Worm (Caenorhabditis elegans): ENCODE data around the gene K09E9.4.
A peak's percentile ranks its signal among the peaks of the same experiment; 100 is the strongest.

K09E9.4 gene

ce11 chrX:15607498-15608019 is 22.7 kb downstream of the K09E9.4 start, which contains the start of gene nipi-3:
TSS of gene nipi-3 (plus strand) at chrX:15607969.
- TF ChIP-seq ceh-27 (GFP tag; optimal IDR thresholded peaks at IDR 0.05) (peak; percentile 86), B0261.1 (tag; optimal IDR thresholded peaks at IDR 0.05) (no peak), egl-44 (GFP tag; IDR thresholded peaks at IDR 0.05) (peak; percentile 81), lsl-1 (GFP tag; optimal IDR thresholded peaks at IDR 0.05) (no peak), rpc-1 (optimal IDR thresholded peaks at IDR 0.05) (no peak), rpc-1 (tag; optimal IDR thresholded peaks at IDR 0.05) (no peak), Y67H2A.10 (GFP tag; conservative IDR thresholded peaks at IDR 0.05) (0 out of 2 replicates have a peak, but pooled peaks have one; percentile 17), F23B12.7 (tag; optimal IDR thresholded peaks at IDR 0.05; ENCODE audit: insufficient read depth) (peak; percentile 78), F49E8.2 (tag; optimal IDR thresholded peaks at IDR 0.05; ENCODE audit: insufficient read depth) (no peak), snpc-4 (GFP tag; optimal IDR thresholded peaks at IDR 0.05) (peak; percentile 18), snpc-4 (tag; optimal IDR thresholded peaks at IDR 0.05) (peak; percentile 13 to 74 (median 66)), athp-1 (tag; optimal IDR thresholded peaks at IDR 0.05) (no peak), mes-4 (tag; optimal IDR thresholded peaks at IDR 0.05) (no peak), atf-7 (tag; optimal IDR thresholded peaks at IDR 0.05) (peak; percentile 92), bed-1 (GFP tag; IDR thresholded peaks at IDR 0.05) (no peak), Y95B8A.8 (GFP tag; IDR thresholded peaks at IDR 0.05) (peak; percentile 77; the same call in 1 of the 2 replicates), F39B2.1 (GFP tag; IDR thresholded peaks at IDR 0.05) (no peak), die-1 (tag; optimal IDR thresholded peaks at IDR 0.05) (no peak), lin-54 (GFP tag; optimal IDR thresholded peaks at IDR 0.05) (peak; percentile 53), Y53G8AR.9 (GFP tag; conservative IDR thresholded peaks at IDR 0.05) (0 out of 2 replicates have a peak, but pooled peaks have one; percentile 41), sptf-2 (GFP tag; optimal IDR thresholded peaks at IDR 0.05) (no peak), attf-3 (GFP tag; conservative IDR thresholded peaks at IDR 0.05) (peak; percentile 31; the same call in 1 of the 2 replicates), T07F8.4 (tag; optimal IDR thresholded peaks at IDR 0.05) (no peak), hrde-1 (tag; optimal IDR thresholded peaks at IDR 0.05; ENCODE audit: borderline replicate concordance) (no peak), chd-7 (tag; optimal IDR thresholded peaks at IDR 0.05) (peak; percentile 83), nfya-1 (tag; optimal IDR thresholded peaks at IDR 0.05; ENCODE audit: borderline replicate concordance, insufficient read depth) (no peak), C06A6.2 (GFP tag; conservative IDR thresholded peaks at IDR 0.05) (peak; percentile 87), ceh-91 (GFP tag; IDR thresholded peaks at IDR 0.05) (no peak), dpff-1 (tag; optimal IDR thresholded peaks at IDR 0.05) (no peak), ama-1 (optimal IDR thresholded peaks at IDR 0.05) (no peak), ama-1 (GFP tag; optimal IDR thresholded peaks at IDR 0.05) (no peak), B0336.3 (GFP tag; IDR thresholded peaks at IDR 0.05) (peak; percentile 73), nhr-27 (tag; optimal IDR thresholded peaks at IDR 0.05) (no peak), ccch-3 (GFP tag; optimal IDR thresholded peaks at IDR 0.05) (no peak), nhr-179 (tag; optimal IDR thresholded peaks at IDR 0.05) (no peak), aptf-2 (GFP tag; conservative IDR thresholded peaks at IDR 0.05) (no peak), nhr-90 (tag; optimal IDR thresholded peaks at IDR 0.05) (peak; percentile 88), ztf-22 (GFP tag; optimal IDR thresholded peaks at IDR 0.05) (peak; percentile 87), xnd-1 (tag; optimal IDR thresholded peaks at IDR 0.05) (no peak), egl-18 (GFP tag; IDR thresholded peaks at IDR 0.05) (no peak), mcd-1 (GFP tag; IDR thresholded peaks at IDR 0.05) (peak; percentile 79), hlh-26 (GFP tag; conservative IDR thresholded peaks at IDR 0.05) (no peak), T26A5.8 (tag; optimal IDR thresholded peaks at IDR 0.05) (no peak), F57A8.1 (GFP tag; optimal IDR thresholded peaks at IDR 0.05) (no peak), F52B5.7 (tag; optimal IDR thresholded peaks at IDR 0.05) (no peak), ets-4 (GFP tag; optimal IDR thresholded peaks at IDR 0.05) (peak; percentile 56), fkh-3 (tag; optimal IDR thresholded peaks at IDR 0.05) (no peak), F57C9.4 (tag; optimal IDR thresholded peaks at IDR 0.05) (no peak), ceh-58 (GFP tag; IDR thresholded peaks at IDR 0.05) (no peak)
